Fruit fly (Drosophila melanogaster) S2 (cell line): ENCODE measurements around the gene bun.

Experiments used
- CG8478 ChIP-seq: fragments of >200 bp; optimal IDR thresholded peaks from 2 replicates; lab custom pipeline; 2018
- CTCF ChIP-seq, 2 experiments: fragments of >200 bp; optimal IDR thresholded peaks; 2 replicates each; lab custom pipeline; 2018

dm6 chr2L:12423106-12423836, 123.1 kb downstream of the bun start, which contains the start of gene vir-1:
- TF ChIP-seq CTCF (optimal IDR thresholded peaks at IDR 0.05; lab: Kevin White, UChicago) (no peak), CG8478 (no peak)
